Fruit fly (Drosophila melanogaster): ENCODE data around the gene Ho.

Ho gene

DNA sequence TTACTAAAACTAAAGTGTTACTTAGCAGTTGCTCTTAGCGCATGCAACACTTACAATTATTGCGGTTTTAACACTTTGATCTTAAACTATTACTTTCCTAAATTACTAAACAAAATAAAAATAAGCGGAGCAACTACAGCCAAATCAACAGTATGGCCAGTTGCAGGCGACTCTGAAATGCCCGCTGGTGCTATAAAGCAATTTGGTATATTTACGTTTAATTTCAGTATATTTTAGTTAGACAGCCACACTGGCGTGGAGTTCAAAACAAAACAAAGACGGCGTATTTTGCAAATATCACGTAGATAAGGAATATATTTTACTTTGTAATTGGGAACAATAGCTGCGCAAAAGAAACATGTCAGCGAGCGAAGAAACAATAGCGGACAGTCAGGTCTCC is at the start of gene Ho, which contains the start of gene Taf12:
Gene Ho (plus strand): TSS at position 231 of the 400 bp plus-strand sequence.
Gene Taf12 (minus strand): TSS at position 178 of the 400 bp plus-strand sequence.
- no peak for TF ChIP-seq dl (GFP tag; optimal IDR thresholded peaks at IDR 0.05; ENCODE audit: insufficient read depth in 1 of 2, partially characterized antibody in 2 of 2)
- peak; percentile 0 for TF ChIP-seq ey (GFP tag; optimal IDR thresholded peaks at IDR 0.05)
- TF ChIP-seq h (GFP tag; optimal IDR thresholded peaks at IDR 0.05), result peak; percentile 36
- peak; percentile 29 for TF ChIP-seq rgr (GFP tag; optimal IDR thresholded peaks at IDR 0.05)
- no peak for TF ChIP-seq Myc (optimal IDR thresholded peaks at IDR 0.05)
- peak; percentile 24 for TF ChIP-seq OdsH (GFP tag; optimal IDR thresholded peaks at IDR 0.05)
- peak; percentile 23 for TF ChIP-seq psq (GFP tag; optimal IDR thresholded peaks at IDR 0.05)
- no peak for TF ChIP-seq Hr78 (GFP tag; optimal IDR thresholded peaks at IDR 0.05)
- no peak for TF ChIP-seq Dfd (GFP tag; optimal IDR thresholded peaks at IDR 0.05)
- TF ChIP-seq sage (GFP tag; optimal IDR thresholded peaks at IDR 0.05), result no peak
- TF ChIP-seq Rel (GFP tag; optimal IDR thresholded peaks at IDR 0.05), result no peak
- TF ChIP-seq Rel (tag; optimal IDR thresholded peaks at IDR 0.05), result peak; percentile 64
- TF ChIP-seq Sp1 (GFP tag; optimal IDR thresholded peaks at IDR 0.05), result peak; percentile 40
- TF ChIP-seq foxo (GFP tag; optimal IDR thresholded peaks at IDR 0.05), result no peak
- peak; percentile 44 for TF ChIP-seq Hnf4 (GFP tag; optimal IDR thresholded peaks at IDR 0.05)
- TF ChIP-seq pan (optimal IDR thresholded peaks at IDR 0.05), result no peak
- TF ChIP-seq woc (GFP tag; optimal IDR thresholded peaks at IDR 0.05), result no peak
- TF ChIP-seq CG32264 (GFP tag; optimal IDR thresholded peaks at IDR 0.05), result no peak
- no peak for TF ChIP-seq CG9705 (GFP tag; optimal IDR thresholded peaks at IDR 0.05)
- no peak for TF ChIP-seq brk (GFP tag; optimal IDR thresholded peaks at IDR 0.05)
- no peak for TF ChIP-seq GATAd (GFP tag; optimal IDR thresholded peaks at IDR 0.05)
- peak; percentile 46 for TF ChIP-seq Jra (GFP tag; optimal IDR thresholded peaks at IDR 0.05)
- TF ChIP-seq br (GFP tag; optimal IDR thresholded peaks at IDR 0.05), result no peak
- peak; percentile 28 for TF ChIP-seq Hr83 (GFP tag; optimal IDR thresholded peaks at IDR 0.05; ENCODE audit: poor library complexity, severe bottlenecking)
- TF ChIP-seq jim (GFP tag; optimal IDR thresholded peaks at IDR 0.05), result no peak

DNA sequence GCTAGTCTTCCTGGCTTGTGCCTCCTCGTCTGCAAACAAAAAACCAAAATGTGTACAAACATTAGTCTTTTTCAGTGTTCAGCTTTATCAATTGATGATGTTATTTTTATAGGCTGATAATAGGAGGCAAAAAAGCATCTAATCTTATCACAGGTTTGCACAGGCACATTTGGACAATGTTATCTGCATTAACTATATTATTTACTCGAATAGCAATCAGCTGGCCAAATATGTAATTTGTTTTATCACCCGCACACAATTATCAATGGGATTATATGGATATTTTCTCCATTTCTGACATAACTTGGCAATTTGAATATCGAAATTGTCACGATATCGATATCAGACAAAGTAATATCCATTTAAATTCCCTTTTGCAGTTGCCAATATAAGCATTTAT is 42.0 kb upstream of the Ho start:
- TF ChIP-seq N (GFP tag; optimal IDR thresholded peaks at IDR 0.05) (no peak), pan (optimal IDR thresholded peaks at IDR 0.05) (no peak), Dfd (GFP tag; optimal IDR thresholded peaks at IDR 0.05) (no peak), Hr78 (GFP tag; optimal IDR thresholded peaks at IDR 0.05) (no peak), ey (GFP tag; optimal IDR thresholded peaks at IDR 0.05) (no peak), dmrt93B (GFP tag; optimal IDR thresholded peaks at IDR 0.05) (no peak), br (GFP tag; optimal IDR thresholded peaks at IDR 0.05) (no peak), Myc (optimal IDR thresholded peaks at IDR 0.05) (no peak), OdsH (GFP tag; optimal IDR thresholded peaks at IDR 0.05) (no peak), dl (GFP tag; optimal IDR thresholded peaks at IDR 0.05; ENCODE audit: insufficient read depth in 1 of 2, partially characterized antibody in 2 of 2) (no peak), GATAd (GFP tag; optimal IDR thresholded peaks at IDR 0.05) (no peak), brk (GFP tag; optimal IDR thresholded peaks at IDR 0.05) (no peak), tai (GFP tag; optimal IDR thresholded peaks at IDR 0.05) (no peak), CrebA (GFP tag; optimal IDR thresholded peaks at IDR 0.05; ENCODE audit: borderline replicate concordance) (no peak), jim (GFP tag; optimal IDR thresholded peaks at IDR 0.05) (no peak), Sp1 (GFP tag; optimal IDR thresholded peaks at IDR 0.05) (no peak), Abd-B (GFP tag; optimal IDR thresholded peaks at IDR 0.05) (no peak), CG9705 (GFP tag; optimal IDR thresholded peaks at IDR 0.05) (no peak), CG32264 (GFP tag; optimal IDR thresholded peaks at IDR 0.05) (no peak)

DNA sequence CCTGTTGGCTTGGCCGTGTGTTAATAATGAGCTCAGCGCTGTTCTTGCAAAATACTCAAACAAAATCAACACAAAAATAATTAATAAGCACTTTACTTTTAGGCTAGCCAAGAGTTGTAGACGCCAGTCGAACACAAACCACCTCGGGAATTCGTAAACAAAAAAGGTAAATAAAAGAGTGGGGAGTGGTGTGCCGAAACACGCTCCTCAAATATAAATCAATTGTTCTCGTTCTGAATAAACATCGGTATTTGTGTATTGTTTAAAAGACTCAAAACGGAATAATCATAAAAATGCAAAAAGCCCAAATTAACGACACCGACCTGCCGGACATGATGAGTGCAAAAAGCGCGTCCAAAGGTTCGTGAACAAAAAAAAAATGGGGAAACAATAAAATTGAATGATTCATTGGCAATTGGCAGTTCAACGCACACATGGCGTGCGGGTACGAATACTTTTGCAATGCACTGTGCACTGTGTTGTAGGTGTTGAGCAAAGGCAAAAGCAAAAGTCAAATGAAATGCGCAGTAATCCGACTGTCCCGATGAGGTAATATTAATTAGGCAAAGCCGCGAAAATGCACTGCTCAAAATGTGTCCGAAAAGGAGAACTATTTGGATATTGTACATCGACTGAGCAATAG is 39.5 kb upstream of the Ho start:
- TF ChIP-seq jim (GFP tag; optimal IDR thresholded peaks at IDR 0.05) (no peak), brk (GFP tag; optimal IDR thresholded peaks at IDR 0.05) (no peak), CG32264 (GFP tag; optimal IDR thresholded peaks at IDR 0.05) (peak; percentile 36), Vsx2 (GFP tag; optimal IDR thresholded peaks at IDR 0.05; ENCODE audit: partially characterized antibody) (no peak), lola (GFP tag; optimal IDR thresholded peaks at IDR 0.05) (no peak), HLH106 (tag; optimal IDR thresholded peaks at IDR 0.05) (peak; percentile 2), dl (GFP tag; optimal IDR thresholded peaks at IDR 0.05; ENCODE audit: insufficient read depth in 1 of 2, partially characterized antibody in 2 of 2) (no peak), Abd-B (GFP tag; optimal IDR thresholded peaks at IDR 0.05) (no peak), CrebA (GFP tag; optimal IDR thresholded peaks at IDR 0.05; ENCODE audit: borderline replicate concordance) (no peak), psq (GFP tag; optimal IDR thresholded peaks at IDR 0.05) (peak; percentile 42), Dfd (GFP tag; optimal IDR thresholded peaks at IDR 0.05) (no peak), h (GFP tag; optimal IDR thresholded peaks at IDR 0.05) (peak; percentile 50), CG9705 (GFP tag; optimal IDR thresholded peaks at IDR 0.05) (no peak), woc (GFP tag; optimal IDR thresholded peaks at IDR 0.05) (no peak), GATAd (GFP tag; optimal IDR thresholded peaks at IDR 0.05) (no peak), sage (GFP tag; optimal IDR thresholded peaks at IDR 0.05) (no peak), fru (GFP tag; optimal IDR thresholded peaks at IDR 0.05) (peak; percentile 62), dmrt93B (GFP tag; optimal IDR thresholded peaks at IDR 0.05) (no peak), OdsH (GFP tag; optimal IDR thresholded peaks at IDR 0.05) (no peak), pan (optimal IDR thresholded peaks at IDR 0.05) (no peak), br (GFP tag; optimal IDR thresholded peaks at IDR 0.05) (no peak), Myc (optimal IDR thresholded peaks at IDR 0.05) (no peak), usp (GFP tag; optimal IDR thresholded peaks at IDR 0.05) (no peak), foxo (GFP tag; optimal IDR thresholded peaks at IDR 0.05) (peak in 1 of 2 experiments; percentile 29), Hnf4 (GFP tag; optimal IDR thresholded peaks at IDR 0.05) (peak; percentile 42), dsf (GFP tag; optimal IDR thresholded peaks at IDR 0.05; ENCODE audit: borderline replicate concordance) (no peak), Rel (GFP tag; optimal IDR thresholded peaks at IDR 0.05) (no peak), Rel (tag; optimal IDR thresholded peaks at IDR 0.05) (peak; percentile 30), sv (GFP tag; optimal IDR thresholded peaks at IDR 0.05) (no peak), Hr78 (GFP tag; optimal IDR thresholded peaks at IDR 0.05) (no peak), tai (GFP tag; optimal IDR thresholded peaks at IDR 0.05) (no peak), Jra (GFP tag; optimal IDR thresholded peaks at IDR 0.05) (no peak), ey (GFP tag; optimal IDR thresholded peaks at IDR 0.05) (no peak), Dif (GFP tag; optimal IDR thresholded peaks at IDR 0.05; ENCODE audit: partially characterized antibody) (no peak), Hr83 (GFP tag; optimal IDR thresholded peaks at IDR 0.05; ENCODE audit: poor library complexity, severe bottlenecking) (no peak), rgr (GFP tag; optimal IDR thresholded peaks at IDR 0.05) (no peak), Sp1 (GFP tag; optimal IDR thresholded peaks at IDR 0.05) (peak; percentile 13)

Data from whole organism, wandering third instar larva.